Fruit fly (Drosophila melanogaster) Kc167 (cell line): ENCODE measurements around the gene CG5646.

Experiments
- Myc ChIP-seq: fragments of >200 bp; optimal IDR thresholded peaks from 2 replicates; lab custom pipeline; 2017; ENCODE audit warnings: missing external identifiers
- Sin3A ChIP-seq: fragments of >200 bp; optimal IDR thresholded peaks from 2 replicates; lab custom pipeline; 2018; ENCODE audit warnings: missing external identifiers
- h ChIP-seq: fragments of >200 bp; optimal IDR thresholded peaks from 3 replicates; lab custom pipeline; 2018; ENCODE audit warnings: missing external identifiers
- insv ChIP-seq: fragments of >200 bp; optimal IDR thresholded peaks from 3 replicates; lab custom pipeline; 2018; ENCODE audit warnings: missing external identifiers
- psq ChIP-seq: fragments of >200 bp; optimal IDR thresholded peaks from 2 replicates; lab custom pipeline; 2017; ENCODE audit warnings: missing external identifiers
- ttk ChIP-seq: sonication (Bioruptor generic); optimal IDR thresholded peaks from 2 replicates; lab custom pipeline; 2017; ENCODE audit warnings: missing external identifiers

dm6 chr3R:27556466-27556865 lies 4.7 kb downstream of the CG5646 start:
- TF ChIP-seq ttk (lab: Kevin White, UChicago) (no peak), psq (lab: Kevin White, UChicago) (no peak), Myc (lab: Kevin White, UChicago) (no peak), insv (lab: Kevin White, UChicago) (no peak), h (lab: Kevin White, UChicago) (no peak), Sin3A (lab: Kevin White, UChicago) (no peak)
